Worm (Caenorhabditis elegans) whole organism, L2 larva: ENCODE results near the gene C24H10.2.

Source experiments
- C34F6.9 ChIP-seq: fragments of 150-350 bp; optimal IDR thresholded peaks from 2 replicates; lab custom pipeline; 2014; ENCODE audit warnings: missing biosample characterization, missing genetic modification characterization
- F13H6.1 ChIP-seq: sonication (generic microtip); optimal IDR thresholded peaks from 2 replicates; lab custom pipeline; 2016; ENCODE audit warnings: missing genetic modification characterization, missing compliant biosample characterization
- R02D3.7 ChIP-seq: fragments of 150-350 bp; optimal IDR thresholded peaks from 2 replicates; lab custom pipeline; 2014; ENCODE audit warnings: missing biosample characterization, missing genetic modification characterization
- Y55F3AM.14 ChIP-seq: fragments of 200-800 bp; sonication (Bioruptor generic); optimal IDR thresholded peaks from 2 replicates; lab custom pipeline; 2018; ENCODE audit warnings: mild to moderate bottlenecking, missing genetic modification characterization, missing compliant biosample characterization
- ZK546.5 ChIP-seq: sonication (generic microtip); optimal IDR thresholded peaks from 2 replicates; lab custom pipeline; 2017; ENCODE audit warnings: missing biosample characterization, missing genetic modification characterization
- alr-1 ChIP-seq: fragments of 150-350 bp; optimal IDR thresholded peaks from 2 replicates; lab custom pipeline; 2014; ENCODE audit warnings: missing biosample characterization, missing genetic modification characterization
- ama-1 ChIP-seq: fragments of 150-350 bp; optimal IDR thresholded peaks from 2 replicates; lab custom pipeline; 2018; ENCODE audit warnings: inconsistent platforms
- blmp-1 ChIP-seq: sonication (generic microtip); optimal IDR thresholded peaks from 2 replicates; lab custom pipeline; 2017; ENCODE audit warnings: missing genetic modification characterization, mild to moderate bottlenecking, missing compliant biosample characterization, antibody characterized with exemption, moderate library complexity; ENCODE audit not compliant: insufficient read depth
- ceh-16 ChIP-seq: fragments of 150-350 bp; optimal IDR thresholded peaks from 2 replicates; lab custom pipeline; 2014; ENCODE audit warnings: missing biosample characterization, missing genetic modification characterization
- ceh-82 ChIP-seq: fragments of 150-350 bp; optimal IDR thresholded peaks from 2 replicates; lab custom pipeline; 2014; ENCODE audit warnings: missing biosample characterization, missing genetic modification characterization
- crh-2 ChIP-seq: sonication (generic microtip); optimal IDR thresholded peaks from 2 replicates; lab custom pipeline; 2017; ENCODE audit warnings: missing biosample characterization, missing genetic modification characterization
- dmd-4 ChIP-seq: sonication (generic microtip); optimal IDR thresholded peaks from 2 replicates; lab custom pipeline; 2017; ENCODE audit warnings: missing biosample characterization, missing genetic modification characterization
- elt-1 ChIP-seq: fragments of 150-350 bp; optimal IDR thresholded peaks from 2 replicates; lab custom pipeline; 2014; ENCODE audit warnings: missing biosample characterization, missing genetic modification characterization
- elt-3 ChIP-seq: sonication (generic microtip); optimal IDR thresholded peaks from 2 replicates; lab custom pipeline; 2017; ENCODE audit warnings: missing biosample characterization, missing genetic modification characterization
- gmeb-1 ChIP-seq: fragments of 150-350 bp; optimal IDR thresholded peaks from 2 replicates; lab custom pipeline; 2014; ENCODE audit warnings: missing biosample characterization, missing genetic modification characterization
- lin-11 ChIP-seq: fragments of 150-350 bp; sonication (generic microtip); optimal IDR thresholded peaks from 2 replicates; lab custom pipeline; 2014; ENCODE audit warnings: missing biosample characterization, missing genetic modification characterization, inconsistent platforms, mixed read lengths
- lin-13 ChIP-seq: fragments of 150-350 bp; optimal IDR thresholded peaks from 2 replicates; lab custom pipeline; 2014; ENCODE audit warnings: missing biosample characterization, missing genetic modification reagents, missing genetic modification characterization
- lin-39 ChIP-seq: fragments of 150-350 bp; optimal IDR thresholded peaks from 2 replicates; lab custom pipeline; 2014; ENCODE audit warnings: missing biosample characterization, missing genetic modification reagents, missing genetic modification characterization
- lsy-2 ChIP-seq, 2 experiments: fragments of 150-350 bp in 1 of 2; sonication (generic microtip) in 1 of 2; optimal IDR thresholded peaks; 2 replicates each; lab custom pipeline; 2014 to 2017; ENCODE audit warnings: missing biosample characterization in 2 of 2, missing genetic modification characterization in 2 of 2
- mab-5 ChIP-seq: fragments of 150-350 bp; optimal IDR thresholded peaks from 2 replicates; lab custom pipeline; 2014; ENCODE audit warnings: missing biosample characterization, missing genetic modification characterization
- nhr-10 ChIP-seq: sonication (generic microtip); optimal IDR thresholded peaks from 2 replicates; lab custom pipeline; 2017; ENCODE audit warnings: missing biosample characterization, missing genetic modification characterization
- nhr-11 ChIP-seq: fragments of 150-350 bp; optimal IDR thresholded peaks from 2 replicates; lab custom pipeline; 2014; ENCODE audit warnings: missing biosample characterization, missing genetic modification characterization
- nhr-12 ChIP-seq: fragments of 150-350 bp; optimal IDR thresholded peaks from 2 replicates; lab custom pipeline; 2014; ENCODE audit warnings: missing biosample characterization, missing genetic modification characterization
- nhr-129 ChIP-seq: fragments of 150-350 bp; optimal IDR thresholded peaks from 2 replicates; lab custom pipeline; 2014; ENCODE audit warnings: missing biosample characterization, missing genetic modification characterization
- nhr-23 ChIP-seq: fragments of 150-350 bp; optimal IDR thresholded peaks from 2 replicates; lab custom pipeline; 2014; ENCODE audit warnings: missing biosample characterization, missing genetic modification reagents, missing genetic modification characterization
- nhr-25 ChIP-seq: fragments of 150-350 bp; sonication (generic microtip); optimal IDR thresholded peaks from 3 replicates; lab custom pipeline; 2014; ENCODE audit warnings: missing biosample characterization, missing genetic modification characterization
- nhr-6 ChIP-seq: fragments of 150-350 bp; optimal IDR thresholded peaks from 2 replicates; lab custom pipeline; 2014; ENCODE audit warnings: missing biosample characterization, missing genetic modification characterization
- nhr-77 ChIP-seq: fragments of 150-350 bp; optimal IDR thresholded peaks from 2 replicates; lab custom pipeline; 2014; ENCODE audit warnings: missing biosample characterization, missing genetic modification characterization
- peb-1 ChIP-seq: fragments of 150-350 bp; optimal IDR thresholded peaks from 2 replicates; lab custom pipeline; 2014; ENCODE audit warnings: missing biosample characterization, missing genetic modification characterization
- sem-4 ChIP-seq: fragments of 150-350 bp; optimal IDR thresholded peaks from 2 replicates; lab custom pipeline; 2014; ENCODE audit warnings: missing biosample characterization, missing genetic modification reagents, missing genetic modification characterization
- skn-1 ChIP-seq: sonication (generic microtip); optimal IDR thresholded peaks from 2 replicates; lab custom pipeline; 2017; ENCODE audit warnings: missing biosample characterization, missing genetic modification characterization
- sma-3 ChIP-seq: sonication (generic microtip); optimal IDR thresholded peaks from 2 replicates; lab custom pipeline; 2016; ENCODE audit warnings: missing genetic modification reagents, missing genetic modification characterization, missing compliant biosample characterization
- sma-9 ChIP-seq, 2 experiments: fragments of 150-350 bp in 1 of 2; sonication (generic microtip) in 1 of 2; optimal IDR thresholded peaks; 2 replicates each; lab custom pipeline; 2014 to 2016; ENCODE audit warnings: missing genetic modification characterization in 2 of 2, mild to moderate bottlenecking in 1 of 2, missing biosample characterization in 1 of 2, missing compliant biosample characterization in 1 of 2, missing genetic modification reagents in 1 of 2, moderate library complexity in 1 of 2
- snpc-4 ChIP-seq: fragments of 150-350 bp; optimal IDR thresholded peaks from 2 replicates; lab custom pipeline; 2014; ENCODE audit warnings: missing biosample characterization, missing genetic modification characterization
- unc-39 ChIP-seq: fragments of 150-350 bp; optimal IDR thresholded peaks from 2 replicates; lab custom pipeline; 2014; ENCODE audit warnings: missing biosample characterization, missing genetic modification characterization
- unc-55 ChIP-seq: fragments of 150-350 bp; sonication (generic microtip); optimal IDR thresholded peaks from 3 replicates; lab custom pipeline; 2014; ENCODE audit warnings: missing biosample characterization, missing genetic modification reagents, missing genetic modification characterization
- unc-62 ChIP-seq: fragments of 150-350 bp; optimal IDR thresholded peaks from 2 replicates; lab custom pipeline; 2014; ENCODE audit warnings: missing biosample characterization, missing genetic modification reagents, missing genetic modification characterization
- zag-1 ChIP-seq: fragments of 150-350 bp; optimal IDR thresholded peaks from 2 replicates; lab custom pipeline; 2014; ENCODE audit warnings: missing biosample characterization, missing genetic modification characterization
- ztf-1 ChIP-seq: fragments of 200-800 bp; sonication (Bioruptor generic); conservative IDR thresholded peaks from 2 replicates; pipeline ENCODE4 v1.3.6; 2022; ENCODE audit warnings: missing genetic modification characterization, missing compliant biosample characterization
- ztf-11 ChIP-seq: sonication (generic microtip); optimal IDR thresholded peaks from 2 replicates; lab custom pipeline; 2017; ENCODE audit warnings: missing biosample characterization, missing genetic modification characterization
- ztf-4 ChIP-seq: fragments of 150-350 bp; optimal IDR thresholded peaks from 2 replicates; lab custom pipeline; 2014; ENCODE audit warnings: missing biosample characterization, missing genetic modification characterization

C24H10.2 gene

DNA sequence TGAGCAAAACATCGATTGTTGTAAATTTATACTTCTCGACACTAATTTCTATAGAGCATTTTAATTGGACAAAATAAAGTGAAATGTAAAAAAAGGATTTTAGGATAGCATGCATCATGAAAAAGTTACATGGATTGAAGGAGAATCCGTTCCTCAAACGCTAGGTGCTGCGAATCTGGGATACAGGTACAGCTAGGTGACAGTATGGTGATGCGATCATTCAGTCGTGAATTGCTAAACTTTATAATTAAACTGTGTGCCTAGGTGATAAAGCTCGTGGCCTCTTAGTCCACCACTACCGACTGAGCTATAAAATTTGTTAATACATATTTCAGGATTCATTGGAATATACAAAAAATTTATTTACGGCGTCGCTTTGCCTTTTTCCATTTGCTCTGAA, 2.2 kb downstream of the C24H10.2 start:
- TF ChIP-seq ceh-82, result no peak
- no peak for TF ChIP-seq ceh-16 (tag; lab: Kevin White, UChicago)
- TF ChIP-seq R02D3.7, result no peak
- TF ChIP-seq blmp-1, result no peak
- no peak for TF ChIP-seq lin-11 (tag; lab: Kevin White, UChicago)
- TF ChIP-seq gmeb-1 (tag; lab: Kevin White, UChicago), result no peak
- no peak for TF ChIP-seq elt-3 (tag; lab: Kevin White, UChicago)
- TF ChIP-seq unc-55 (GFP tag; lab: Kevin White, UChicago), result no peak
- no peak for TF ChIP-seq sma-3 (GFP tag; lab: Kevin White, UChicago)
- no peak for TF ChIP-seq nhr-77 (tag; lab: Kevin White, UChicago)
- TF ChIP-seq elt-1 (tag; lab: Kevin White, UChicago), result no peak
- no peak for TF ChIP-seq F13H6.1 (tag; lab: Kevin White, UChicago)

DNA sequence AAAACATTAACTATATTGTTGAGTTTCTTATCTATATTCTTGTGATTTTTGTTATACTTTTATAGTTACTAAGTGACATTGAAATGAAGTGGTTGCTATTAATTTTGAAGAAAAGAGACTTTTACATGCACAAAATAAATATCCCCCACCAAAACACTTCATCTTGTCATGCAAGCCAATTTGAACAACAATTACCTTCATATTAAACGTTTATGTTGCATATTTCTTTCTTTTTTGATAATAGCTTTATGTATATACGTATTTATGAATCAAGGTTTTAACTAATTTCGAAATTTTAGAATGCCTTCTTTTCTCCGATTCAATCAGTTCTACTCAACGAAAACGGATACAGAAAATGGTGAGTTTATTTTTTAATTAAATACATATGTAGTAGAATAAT, 3.4 kb downstream of the C24H10.2 start, which contains the start of gene clc-7:
clc-7 (plus strand) TSS at position 301 of the 400 bp plus-strand sequence.
- TF ChIP-seq lin-11 (tag; lab: Kevin White, UChicago) (no peak), ztf-1 (GFP tag; lab: Robert Waterston, UW) (no peak), Y55F3AM.14 (GFP tag; lab: Kevin White, UChicago) (no peak), mab-5 (tag; lab: Kevin White, UChicago) (no peak), ztf-4 (tag; lab: Kevin White, UChicago) (no peak), R02D3.7 (no peak)
- TF ChIP-seq, all 48 proteins: peak for 0

DNA sequence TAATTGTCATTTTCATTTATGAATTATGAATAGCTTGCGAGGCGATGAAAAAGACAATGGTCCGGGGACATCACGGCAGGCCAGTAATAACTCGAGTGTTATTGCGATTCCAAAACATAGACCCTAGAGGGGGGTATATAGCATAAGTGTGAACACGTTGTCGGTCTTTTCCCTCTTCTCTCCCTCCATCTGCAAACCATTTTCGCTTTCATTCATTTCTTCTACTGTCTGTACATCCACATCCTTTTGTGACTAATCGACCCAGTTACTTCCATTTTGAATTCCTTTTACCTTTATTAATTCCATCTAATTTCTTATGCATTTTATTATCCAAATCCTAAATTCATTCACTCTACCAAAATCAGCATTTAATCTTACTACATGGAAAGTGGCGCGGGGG, 6.6 kb downstream of the C24H10.2 start:
- no peak for TF ChIP-seq nhr-6 (tag; lab: Kevin White, UChicago)
- TF ChIP-seq blmp-1, result peak; percentile 73
- TF ChIP-seq nhr-11 (tag; lab: Kevin White, UChicago), result no peak
- no peak for TF ChIP-seq unc-62 (GFP tag; lab: Kevin White, UChicago)

DNA sequence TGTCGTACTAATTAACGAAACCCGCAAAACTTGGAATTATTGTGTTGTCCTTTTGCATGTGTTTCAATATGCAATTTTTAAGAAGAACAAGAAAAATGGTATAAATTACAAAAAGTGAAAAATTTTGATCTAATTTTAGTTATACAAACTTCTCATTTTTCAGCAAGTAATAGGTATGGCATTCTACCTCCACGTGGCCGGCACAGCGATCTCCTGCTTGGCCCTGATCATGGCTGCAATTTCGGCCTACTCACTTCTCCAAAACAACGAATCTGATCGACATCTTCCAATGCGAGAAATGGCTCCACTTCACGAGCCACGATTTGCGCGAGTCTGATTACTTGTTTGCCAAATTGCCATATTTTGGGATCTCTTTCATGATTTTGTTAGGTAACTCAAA, 9.5 kb downstream of the C24H10.2 start:
- no peak for TF ChIP-seq alr-1 (tag; lab: Kevin White, UChicago)
- no peak for TF ChIP-seq ceh-16 (tag; lab: Kevin White, UChicago)
- TF ChIP-seq unc-39 (tag; lab: Kevin White, UChicago), result no peak
- no peak for TF ChIP-seq crh-2 (tag; lab: Kevin White, UChicago)
- TF ChIP-seq nhr-25 (tag; lab: Kevin White, UChicago), result peak; percentile 19
- no peak for TF ChIP-seq ama-1 (lab: Kevin White, UChicago)
- no peak for TF ChIP-seq nhr-23 (tag; lab: Kevin White, UChicago)
- no peak for TF ChIP-seq elt-1 (tag; lab: Kevin White, UChicago)
- no peak for TF ChIP-seq nhr-77 (tag; lab: Kevin White, UChicago)
- TF ChIP-seq, all 48 proteins: peak for 1

DNA sequence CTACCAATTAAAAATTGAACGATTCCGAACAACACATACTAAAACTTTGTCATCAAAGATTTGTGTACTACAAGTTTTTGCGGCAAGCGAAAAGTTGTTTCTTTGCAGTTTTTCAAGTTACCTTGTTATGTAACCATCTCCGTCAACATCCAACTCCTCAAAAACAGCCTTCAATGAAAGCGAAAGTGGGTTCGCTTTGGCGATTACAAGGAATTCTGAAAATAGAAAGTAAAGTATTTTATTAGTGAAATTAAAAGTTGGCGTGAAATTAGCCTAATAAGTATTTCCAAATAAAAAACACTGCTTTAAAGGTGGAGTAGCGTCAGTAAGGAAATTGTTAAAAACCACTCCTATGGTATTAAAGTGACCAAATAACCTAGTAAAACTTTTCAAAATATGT, 11.1 kb downstream of the C24H10.2 start:
- no peak for TF ChIP-seq lin-13 (GFP tag; lab: Kevin White, UChicago)
- peak; percentile 71 for TF ChIP-seq nhr-25 (tag; lab: Kevin White, UChicago)
- no peak for TF ChIP-seq unc-39 (tag; lab: Kevin White, UChicago)
- TF ChIP-seq blmp-1, result peak; percentile 73

DNA sequence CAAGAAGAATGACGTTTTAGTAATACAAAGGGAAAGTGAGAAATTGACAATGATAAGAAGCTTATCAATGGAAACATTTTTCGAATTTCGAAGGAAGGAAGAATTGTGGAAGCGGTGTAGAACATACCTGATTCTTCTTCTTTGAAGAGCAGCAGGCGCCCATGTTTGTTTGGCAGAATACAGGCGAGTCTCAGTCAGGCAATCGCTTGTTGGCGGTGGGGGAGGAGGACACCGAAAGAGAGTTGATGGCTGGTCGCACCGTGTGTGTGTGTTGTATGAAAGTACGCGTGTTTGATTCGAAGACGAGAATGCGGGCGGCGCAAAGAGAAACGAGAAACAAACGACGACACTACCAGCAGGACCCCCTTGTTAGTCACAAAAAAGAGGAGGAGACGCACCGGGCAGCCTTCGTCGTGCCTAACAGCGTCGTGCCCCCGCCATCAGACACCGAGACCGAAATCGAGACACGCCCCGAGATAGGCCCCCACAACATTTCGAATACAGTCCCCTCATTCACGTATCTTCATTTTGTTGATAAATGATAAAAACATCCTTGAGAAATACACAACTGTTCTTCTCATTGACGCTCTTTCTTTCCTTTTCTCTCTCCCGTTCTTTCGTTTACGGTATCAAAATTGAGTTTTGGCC, 13.4 kb downstream of the C24H10.2 start, which contains the start of gene cal-5:
cal-5 (minus strand) TSS at position 266 of the 648 bp plus-strand sequence.
- TF ChIP-seq C34F6.9 (tag; lab: Kevin White, UChicago) (no peak), lin-39 (tag; lab: Kevin White, UChicago) (no peak), nhr-10 (tag; lab: Kevin White, UChicago) (no peak), ztf-11 (tag; lab: Kevin White, UChicago) (no peak), skn-1 (tag; lab: Kevin White, UChicago) (no peak), zag-1 (tag; lab: Kevin White, UChicago) (no peak), mab-5 (tag; lab: Kevin White, UChicago) (no peak), nhr-12 (tag; lab: Kevin White, UChicago) (no peak), sem-4 (tag; lab: Kevin White, UChicago) (no peak), elt-3 (tag; lab: Kevin White, UChicago) (no peak), dmd-4 (tag; lab: Kevin White, UChicago) (no peak), unc-39 (tag; lab: Kevin White, UChicago) (no peak), nhr-25 (tag; lab: Kevin White, UChicago) (no peak), R02D3.7 (no peak), blmp-1 (peak; percentile 47), ceh-16 (tag; lab: Kevin White, UChicago) (no peak), lsy-2 (tag; optimal IDR thresholded peaks at IDR 0.05; lab: Kevin White, UChicago) (no peak), ceh-82 (no peak), ZK546.5 (tag; lab: Kevin White, UChicago) (no peak), lin-13 (GFP tag; lab: Kevin White, UChicago) (no peak), nhr-129 (tag; lab: Kevin White, UChicago) (peak; percentile 12), sma-9 (GFP tag; optimal IDR thresholded peaks at IDR 0.05; lab: Kevin White, UChicago) (peak; percentile 36), sma-9 (tag; optimal IDR thresholded peaks at IDR 0.05; lab: Kevin White, UChicago) (no peak), snpc-4 (no peak), unc-62 (GFP tag; lab: Kevin White, UChicago) (no peak), peb-1 (tag; lab: Kevin White, UChicago) (no peak)
